Worm (Caenorhabditis elegans): Measurements from ENCODE around the gene cec-2.

Gene cec-2

ce11 chrIV:1170408-1170807, at the start of gene cec-2:
cec-2 (plus strand) TSS chrIV:1170708.
- no peak for TF ChIP-seq tra-4 (tag; optimal IDR thresholded peaks at IDR 0.05)
- TF ChIP-seq scrt-1 (GFP tag; IDR thresholded peaks at IDR 0.05): no peak

- no peak for TF ChIP-seq B0310.2 (tag; optimal IDR thresholded peaks at IDR 0.05)
- no peak for TF ChIP-seq sea-1 (GFP tag; conservative IDR thresholded peaks at IDR 0.05)
- no peak for TF ChIP-seq F13C5.2 (tag; optimal IDR thresholded peaks at IDR 0.05)
- TF ChIP-seq hmg-4 (GFP tag; optimal IDR thresholded peaks at IDR 0.05): no peak
- no peak for TF ChIP-seq flt-1 (GFP tag; IDR thresholded peaks at IDR 0.05)
- no peak for TF ChIP-seq ceh-36 (tag; optimal IDR thresholded peaks at IDR 0.05)
Observed at ce11 chrIV:1120865-1121264, 49.6 kb upstream of the cec-2 start.

- TF ChIP-seq tra-4 (tag; optimal IDR thresholded peaks at IDR 0.05) (no peak), tbx-37 (GFP tag; conservative IDR thresholded peaks at IDR 0.05) (no peak), scrt-1 (GFP tag; IDR thresholded peaks at IDR 0.05) (no peak), B0310.2 (tag; optimal IDR thresholded peaks at IDR 0.05) (no peak), flt-1 (GFP tag; IDR thresholded peaks at IDR 0.05) (no peak), pes-1 (GFP tag; IDR thresholded peaks at IDR 0.05) (no peak), hmbx-1 (tag; optimal IDR thresholded peaks at IDR 0.05) (no peak), aly-1 (tag; optimal IDR thresholded peaks at IDR 0.05) (no peak), ceh-13 (GFP tag; optimal IDR thresholded peaks at IDR 0.05) (no peak), ceh-36 (tag; optimal IDR thresholded peaks at IDR 0.05) (no peak), tbx-11 (GFP tag; IDR thresholded peaks at IDR 0.05) (no peak), ama-1 (optimal IDR thresholded peaks at IDR 0.05) (no peak), ets-7 (tag; optimal IDR thresholded peaks at IDR 0.05) (no peak)
Observed at ce11 chrIV:1121511-1121910, 49.0 kb upstream of the cec-2 start.

ce11 chrIV:1123357-1123756, 47.2 kb upstream of the cec-2 start:
- TF ChIP-seq pes-1 (GFP tag; IDR thresholded peaks at IDR 0.05) (no peak), ets-7 (tag; optimal IDR thresholded peaks at IDR 0.05) (no peak), aly-1 (tag; optimal IDR thresholded peaks at IDR 0.05) (no peak), scrt-1 (GFP tag; IDR thresholded peaks at IDR 0.05) (no peak), hnd-1 (tag; optimal IDR thresholded peaks at IDR 0.05) (no peak), tbx-37 (GFP tag; conservative IDR thresholded peaks at IDR 0.05) (no peak), tra-4 (tag; optimal IDR thresholded peaks at IDR 0.05) (no peak), ama-1 (optimal IDR thresholded peaks at IDR 0.05) (no peak), hmg-4 (GFP tag; optimal IDR thresholded peaks at IDR 0.05) (no peak), sea-1 (GFP tag; conservative IDR thresholded peaks at IDR 0.05) (no peak), ceh-13 (GFP tag; optimal IDR thresholded peaks at IDR 0.05) (no peak), ceh-36 (tag; optimal IDR thresholded peaks at IDR 0.05) (no peak), B0310.2 (tag; optimal IDR thresholded peaks at IDR 0.05) (no peak)

- no peak for TF ChIP-seq ceh-36 (tag; optimal IDR thresholded peaks at IDR 0.05)
- TF ChIP-seq scrt-1 (GFP tag; IDR thresholded peaks at IDR 0.05): no peak
- TF ChIP-seq pes-1 (GFP tag; IDR thresholded peaks at IDR 0.05): no peak
- TF ChIP-seq B0310.2 (tag; optimal IDR thresholded peaks at IDR 0.05): no peak
- TF ChIP-seq ama-1 (optimal IDR thresholded peaks at IDR 0.05): no peak
- no peak for TF ChIP-seq sea-1 (GFP tag; conservative IDR thresholded peaks at IDR 0.05)
- no peak for TF ChIP-seq hnd-1 (tag; optimal IDR thresholded peaks at IDR 0.05)
- TF ChIP-seq tbx-11 (GFP tag; IDR thresholded peaks at IDR 0.05): no peak
- TF ChIP-seq F13C5.2 (tag; optimal IDR thresholded peaks at IDR 0.05): no peak
- TF ChIP-seq tbx-37 (GFP tag; conservative IDR thresholded peaks at IDR 0.05): no peak
- TF ChIP-seq aly-1 (tag; optimal IDR thresholded peaks at IDR 0.05): no peak
Observed at ce11 chrIV:1124741-1125140, 45.8 kb upstream of the cec-2 start, which contains the start of gene perm-4. perm-4 (minus strand) TSS chrIV:1125107.

ce11 chrIV:1126490-1126889, 44.0 kb upstream of the cec-2 start, which contains the start of gene perm-2:
perm-2 (plus strand) TSS chrIV:1126790.
- no peak for TF ChIP-seq tbx-11 (GFP tag; IDR thresholded peaks at IDR 0.05)
- TF ChIP-seq ceh-36 (tag; optimal IDR thresholded peaks at IDR 0.05): no peak
- TF ChIP-seq F13C5.2 (tag; optimal IDR thresholded peaks at IDR 0.05): no peak
- no peak for TF ChIP-seq scrt-1 (GFP tag; IDR thresholded peaks at IDR 0.05)
- no peak for TF ChIP-seq flt-1 (GFP tag; IDR thresholded peaks at IDR 0.05)
- TF ChIP-seq tbx-37 (GFP tag; conservative IDR thresholded peaks at IDR 0.05): no peak
- no peak for TF ChIP-seq hnd-1 (tag; optimal IDR thresholded peaks at IDR 0.05)
- TF ChIP-seq hmg-4 (GFP tag; optimal IDR thresholded peaks at IDR 0.05): no peak
- TF ChIP-seq ama-1 (optimal IDR thresholded peaks at IDR 0.05): no peak
- no peak for TF ChIP-seq sea-1 (GFP tag; conservative IDR thresholded peaks at IDR 0.05)
- no peak for TF ChIP-seq ceh-13 (GFP tag; optimal IDR thresholded peaks at IDR 0.05)
- TF ChIP-seq pes-1 (GFP tag; IDR thresholded peaks at IDR 0.05): no peak

- TF ChIP-seq ets-7 (tag; optimal IDR thresholded peaks at IDR 0.05) (no peak), ceh-36 (tag; optimal IDR thresholded peaks at IDR 0.05) (peak; percentile 20), tbx-11 (GFP tag; IDR thresholded peaks at IDR 0.05) (no peak)
Observed at ce11 chrIV:1127852-1128251, 42.7 kb upstream of the cec-2 start.

- no peak for TF ChIP-seq flt-1 (GFP tag; IDR thresholded peaks at IDR 0.05)
- TF ChIP-seq tbx-37 (GFP tag; conservative IDR thresholded peaks at IDR 0.05): no peak
- TF ChIP-seq ceh-36 (tag; optimal IDR thresholded peaks at IDR 0.05): no peak
- TF ChIP-seq hmbx-1 (tag; optimal IDR thresholded peaks at IDR 0.05): no peak
- TF ChIP-seq hnd-1 (tag; optimal IDR thresholded peaks at IDR 0.05): no peak
- no peak for TF ChIP-seq scrt-1 (GFP tag; IDR thresholded peaks at IDR 0.05)
- TF ChIP-seq hmg-4 (GFP tag; optimal IDR thresholded peaks at IDR 0.05): no peak
- no peak for TF ChIP-seq ama-1 (optimal IDR thresholded peaks at IDR 0.05)
- TF ChIP-seq aly-1 (tag; optimal IDR thresholded peaks at IDR 0.05): no peak
- TF ChIP-seq pes-1 (GFP tag; IDR thresholded peaks at IDR 0.05): no peak
- no peak for TF ChIP-seq B0310.2 (tag; optimal IDR thresholded peaks at IDR 0.05)
- no peak for TF ChIP-seq ceh-13 (GFP tag; optimal IDR thresholded peaks at IDR 0.05)
- no peak for TF ChIP-seq tbx-11 (GFP tag; IDR thresholded peaks at IDR 0.05)
- TF ChIP-seq F13C5.2 (tag; optimal IDR thresholded peaks at IDR 0.05): no peak
Observed at ce11 chrIV:1136658-1137057, 33.9 kb upstream of the cec-2 start, which contains the start of gene C44B12.6. C44B12.6 (minus strand) TSS chrIV:1136758.
